Worm (Caenorhabditis elegans) whole organism, dauer: ENCODE results near the gene ZK616.1.

ENCODE experiments used
- unc-62 ChIP-seq: sonication (generic microtip); optimal IDR thresholded peaks from 2 replicates; lab custom pipeline; 2017; ENCODE audit warnings: missing biosample characterization, missing genetic modification reagents, missing genetic modification characterization

The ZK616.1 gene

ce11 chrIV:5400609-5401008 lies at the start of gene ZK616.1:
Gene ZK616.1, plus strand, starts transcription at chrIV:5400909.
- no peak for TF ChIP-seq unc-62

- no peak for TF ChIP-seq unc-62
These were observed 47.3 kb upstream of the ZK616.1 start, which contains the start of gene Y4C6B.7 for ce11 chrIV:5353364-5353763. Gene Y4C6B.7, minus strand, starts transcription at chrIV:5353464.

- no peak for TF ChIP-seq unc-62
These were observed 46.6 kb upstream of the ZK616.1 start, which contains the start of gene Y4C6B.1 for ce11 chrIV:5354124-5354523. Gene Y4C6B.1, plus strand, starts transcription at chrIV:5354488.

ce11 chrIV:5354564-5354963 lies 46.1 kb upstream of the ZK616.1 start:
- TF ChIP-seq unc-62, result no peak

- no peak for TF ChIP-seq unc-62
These were observed 40.2 kb upstream of the ZK616.1 start, which contains the start of gene F41H10.5 for ce11 chrIV:5360533-5360932. Gene F41H10.5, plus strand, starts transcription at chrIV:5360907.

- TF ChIP-seq unc-62, result no peak
These were observed 36.5 kb upstream of the ZK616.1 start, which contains the start of the genes hda-6 and F41H10.4 for ce11 chrIV:5364135-5364609. Gene hda-6, minus strand, starts transcription at chrIV:5364306. Gene F41H10.4, plus strand, starts transcription at chrIV:5364559.

- no peak for TF ChIP-seq unc-62
These were observed 34.1 kb upstream of the ZK616.1 start, which contains the start of gene sand-1 for ce11 chrIV:5366567-5366966. Gene sand-1, plus strand, starts transcription at chrIV:5366867.

- TF ChIP-seq unc-62, result no peak
These were observed 32.8 kb upstream of the ZK616.1 start for ce11 chrIV:5367899-5368298.

- no peak for TF ChIP-seq unc-62
These were observed 31.8 kb upstream of the ZK616.1 start for ce11 chrIV:5368860-5369259.

- TF ChIP-seq unc-62, result no peak
These were observed 31.3 kb upstream of the ZK616.1 start, which contains the start of gene F41H10.3 for ce11 chrIV:5369414-5369813. Gene F41H10.3, plus strand, starts transcription at chrIV:5369801.

ce11 chrIV:5370914-5371313 lies 29.8 kb upstream of the ZK616.1 start:
- TF ChIP-seq unc-62, result no peak

ce11 chrIV:5374321-5374720 lies 26.4 kb upstream of the ZK616.1 start:
- no peak for TF ChIP-seq unc-62

ce11 chrIV:5374946-5375345 lies 25.8 kb upstream of the ZK616.1 start:
- TF ChIP-seq unc-62, result no peak

- no peak for TF ChIP-seq unc-62
These were observed 23.6 kb upstream of the ZK616.1 start, which contains the start of gene elo-5 for ce11 chrIV:5377062-5377461. Gene elo-5, minus strand, starts transcription at chrIV:5377117.

- TF ChIP-seq unc-62, result no peak
These were observed 20.6 kb upstream of the ZK616.1 start for ce11 chrIV:5380140-5380539.

ce11 chrIV:5381334-5381733 lies 19.4 kb upstream of the ZK616.1 start, which contains the start of gene F41H10.2:
Gene F41H10.2, plus strand, starts transcription at chrIV:5381634.
- no peak for TF ChIP-seq unc-62

- TF ChIP-seq unc-62, result no peak
These were observed 18.1 kb upstream of the ZK616.1 start, which contains the start of gene F41H10.1 for ce11 chrIV:5382609-5383008. Gene F41H10.1, plus strand, starts transcription at chrIV:5382909.

ce11 chrIV:5385020-5385419 lies 15.7 kb upstream of the ZK616.1 start, which contains the start of gene F41H10.12:
Gene F41H10.12, plus strand, starts transcription at chrIV:5385320.
- TF ChIP-seq unc-62, result no peak
